Fruit fly (Drosophila melanogaster): ENCODE measurements around the gene CG17129.
A peak's percentile ranks its signal among the peaks of the same experiment; 100 is the strongest.

The CG17129 gene

dm6 chr3L:660314-661075 is 19.6 kb downstream of the CG17129 start:
- no peak for TF ChIP-seq chinmo (GFP tag; IDR thresholded peaks at IDR 0.05; ENCODE audit: partially characterized antibody)
- peak; percentile 1 for TF ChIP-seq nom (GFP tag; optimal IDR thresholded peaks at IDR 0.05)
- peak; percentile 14 for TF ChIP-seq Med (GFP tag)
- no peak for TF ChIP-seq CG8359 (GFP tag; optimal IDR thresholded peaks at IDR 0.05; ENCODE audit: borderline replicate concordance)
- TF ChIP-seq vnd (GFP tag; IDR thresholded peaks at IDR 0.05; ENCODE audit: partially characterized antibody) = no peak
- no peak for TF ChIP-seq ken (GFP tag; IDR thresholded peaks at IDR 0.05)
- no peak for TF ChIP-seq CG2202 (tag; optimal IDR thresholded peaks at IDR 0.05)
- no peak for TF ChIP-seq CG6254 (GFP tag; optimal IDR thresholded peaks at IDR 0.05)
- TF ChIP-seq CG17568 (GFP tag; optimal IDR thresholded peaks at IDR 0.05) = no peak
- TF ChIP-seq scrt (GFP tag; optimal IDR thresholded peaks at IDR 0.05) = no peak
- TF ChIP-seq Ets65A (GFP tag) = peak; percentile 46
- TF ChIP-seq pros (GFP tag; optimal IDR thresholded peaks at IDR 0.05) = no peak
- TF ChIP-seq vvl (GFP tag; IDR thresholded peaks at IDR 0.05) = no peak
- TF ChIP-seq Atf-2 (GFP tag; optimal IDR thresholded peaks at IDR 0.05) = no peak
- 0 out of 3 replicates have a peak, but pooled peaks have one; percentile 26 for TF ChIP-seq CG11456 (GFP tag; IDR thresholded peaks at IDR 0.05)

- TF ChIP-seq Med (GFP tag) (peak; percentile 41), CG4282 (GFP tag; optimal IDR thresholded peaks at IDR 0.05) (no peak), CG14860 (GFP tag; IDR thresholded peaks at IDR 0.05; ENCODE audit: partially characterized antibody) (no peak), chinmo (GFP tag; IDR thresholded peaks at IDR 0.05; ENCODE audit: partially characterized antibody) (no peak), BEAF-32 (GFP tag; optimal IDR thresholded peaks at IDR 0.05) (no peak), lov (optimal IDR thresholded peaks at IDR 0.05) (no peak), lov (GFP tag; IDR thresholded peaks at IDR 0.05) (no peak), otp (GFP tag; IDR thresholded peaks at IDR 0.05) (no peak), pzg (GFP tag; optimal IDR thresholded peaks at IDR 0.05) (no peak), CG16815 (GFP tag; optimal IDR thresholded peaks at IDR 0.05) (no peak), CG12391 (tag; optimal IDR thresholded peaks at IDR 0.05) (no peak), CG10267 (tag; optimal IDR thresholded peaks at IDR 0.05) (peak; percentile 3), ci (GFP tag; IDR thresholded peaks at IDR 0.05) (no peak), HHEX (GFP tag; optimal IDR thresholded peaks at IDR 0.05) (no peak), Poxn (GFP tag; IDR thresholded peaks at IDR 0.05) (no peak), z (GFP tag; IDR thresholded peaks at IDR 0.05) (no peak), CG15011 (GFP tag; optimal IDR thresholded peaks at IDR 0.05) (no peak), bbx (GFP tag; IDR thresholded peaks at IDR 0.05; ENCODE audit: partially characterized antibody) (no peak), CG18011 (GFP tag; optimal IDR thresholded peaks at IDR 0.05) (no peak), Trl (optimal IDR thresholded peaks at IDR 0.05) (no peak), Trl (GFP tag; optimal IDR thresholded peaks at IDR 0.05) (no peak), stwl (tag; optimal IDR thresholded peaks at IDR 0.05) (peak; percentile 24), CG13624 (GFP tag; optimal IDR thresholded peaks at IDR 0.05) (no peak), Xbp1 (GFP tag; optimal IDR thresholded peaks at IDR 0.05) (no peak), CG17912 (GFP tag; optimal IDR thresholded peaks at IDR 0.05) (no peak), sob (GFP tag; IDR thresholded peaks at IDR 0.05) (no peak), CG15696 (tag; optimal IDR thresholded peaks at IDR 0.05) (no peak), Ets65A (GFP tag) (peak; percentile 75), CG14441 (GFP tag; IDR thresholded peaks at IDR 0.05) (no peak), Atf3 (GFP tag; optimal IDR thresholded peaks at IDR 0.05) (no peak), Nf-YC (tag; optimal IDR thresholded peaks at IDR 0.05) (no peak), CG34376 (GFP tag; optimal IDR thresholded peaks at IDR 0.05) (no peak), Sin3A (optimal IDR thresholded peaks at IDR 0.05) (no peak), Drgx (GFP tag; IDR thresholded peaks at IDR 0.05) (0 out of 2 replicates have a peak, but pooled peaks have one; percentile 12), CG4328 (GFP tag; optimal IDR thresholded peaks at IDR 0.05) (no peak), gsb-n (tag; optimal IDR thresholded peaks at IDR 0.05) (no peak), CG12071 (GFP tag; optimal IDR thresholded peaks at IDR 0.05) (no peak)
Observed at dm6 chr3L:658279-658678, 21.8 kb downstream of the CG17129 start.
